Worm (Caenorhabditis elegans) whole organism, young adult: ENCODE results near the gene ugt-32.

Experiments
- B0035.1 ChIP-seq: sonication (generic microtip); optimal IDR thresholded peaks from 2 replicates; lab custom pipeline; 2016; ENCODE audit warnings: missing genetic modification characterization, mild to moderate bottlenecking, missing compliant biosample characterization, missing genotype, missing genetic modification reagents
- D2030.7 ChIP-seq: fragments of 200-800 bp; sonication (Bioruptor generic); IDR thresholded peaks from 2 replicates; pipeline ENCODE4 v1.3.6; 2022; ENCODE audit warnings: missing genetic modification reagents, missing genetic modification characterization, missing compliant biosample characterization
- F22D6.2 ChIP-seq: sonication (generic microtip); optimal IDR thresholded peaks from 2 replicates; lab custom pipeline; 2016; ENCODE audit warnings: mild to moderate bottlenecking, missing genetic modification characterization, missing compliant biosample characterization
- F49E8.2 ChIP-seq: sonication (generic microtip); optimal IDR thresholded peaks from 3 replicates; lab custom pipeline; 2017; ENCODE audit warnings: missing genetic modification characterization, mild to moderate bottlenecking, missing compliant biosample characterization, antibody characterized with exemption, moderate library complexity; ENCODE audit not compliant: insufficient read depth
- Y53F4B.3 ChIP-seq: fragments of 200-800 bp; sonication (Bioruptor generic); IDR thresholded peaks from 2 replicates; pipeline ENCODE4 v1.3.6; 2022; ENCODE audit warnings: missing genetic modification reagents, missing genetic modification characterization, missing compliant biosample characterization
- Y95B8A.8 ChIP-seq: fragments of 200-800 bp; sonication (Bioruptor generic); IDR thresholded peaks from 2 replicates; pipeline ENCODE4 v1.3.6; 2022; ENCODE audit warnings: missing genetic modification reagents, missing genetic modification characterization, missing compliant biosample characterization
- ZK185.1 ChIP-seq: sonication (generic microtip); optimal IDR thresholded peaks from 2 replicates; lab custom pipeline; 2016; ENCODE audit warnings: mild to moderate bottlenecking, missing genetic modification characterization, missing compliant biosample characterization; ENCODE audit not compliant: poor library complexity, severe bottlenecking
- akir-1 ChIP-seq: fragments of 200-800 bp; sonication (Bioruptor generic); optimal IDR thresholded peaks from 2 replicates; lab custom pipeline; 2018; ENCODE audit warnings: mild to moderate bottlenecking, missing genetic modification characterization, moderate library complexity, missing compliant biosample characterization
- aptf-2 ChIP-seq: fragments of 200-800 bp; sonication (Bioruptor generic); conservative IDR thresholded peaks from 2 replicates; pipeline ENCODE4 v1.3.6; 2022; ENCODE audit warnings: missing genetic modification reagents, missing genetic modification characterization, missing compliant biosample characterization
- aptf-3 ChIP-seq: fragments of 200-800 bp; sonication (Bioruptor generic); IDR thresholded peaks from 2 replicates; pipeline ENCODE4 v1.3.6; 2022; ENCODE audit warnings: missing genetic modification characterization, missing compliant biosample characterization
- athp-1 ChIP-seq: sonication (generic microtip); optimal IDR thresholded peaks from 2 replicates; lab custom pipeline; 2017; ENCODE audit warnings: mild to moderate bottlenecking, missing genetic modification characterization, missing compliant biosample characterization
- bed-1 ChIP-seq: fragments of 200-800 bp; sonication (Bioruptor generic); IDR thresholded peaks from 2 replicates; pipeline ENCODE4 v1.3.6; 2022; ENCODE audit warnings: missing genetic modification reagents, missing genetic modification characterization, missing compliant biosample characterization
- cebp-2 ChIP-seq: fragments of 200-800 bp; sonication (Bioruptor generic); IDR thresholded peaks from 2 replicates; pipeline ENCODE4 v1.3.6; 2022; ENCODE audit warnings: missing genetic modification characterization, missing compliant biosample characterization
- ceh-27 ChIP-seq: fragments of 200-800 bp; sonication (Bioruptor generic); optimal IDR thresholded peaks from 2 replicates; lab custom pipeline; 2018; ENCODE audit warnings: mild to moderate bottlenecking, missing genetic modification characterization, moderate library complexity, missing compliant biosample characterization
- ceh-40 ChIP-seq: fragments of 200-800 bp; sonication (Bioruptor generic); IDR thresholded peaks from 2 replicates; pipeline ENCODE4 v1.3.6; 2022; ENCODE audit warnings: missing genetic modification characterization, missing compliant biosample characterization
- dpff-1 ChIP-seq: sonication (generic microtip); optimal IDR thresholded peaks from 2 replicates; lab custom pipeline; 2017; ENCODE audit warnings: mild to moderate bottlenecking, missing genetic modification characterization, missing compliant biosample characterization
- dpl-1 ChIP-seq: fragments of 150-350 bp; optimal IDR thresholded peaks from 2 replicates; lab custom pipeline; 2014; ENCODE audit warnings: missing biosample characterization, missing genetic modification reagents, missing genetic modification characterization
- ekl-4 ChIP-seq: fragments of 200-800 bp; sonication (Bioruptor generic); IDR thresholded peaks from 2 replicates; pipeline ENCODE4 v1.3.6; 2022; ENCODE audit warnings: missing genetic modification reagents, missing genetic modification characterization, missing compliant biosample characterization
- him-1 ChIP-seq: sonication (generic microtip); optimal IDR thresholded peaks from 2 replicates; lab custom pipeline; 2016; ENCODE audit warnings: missing genotype, missing genetic modification reagents, missing genetic modification characterization, missing compliant biosample characterization
- hlh-12 ChIP-seq: sonication (generic microtip); optimal IDR thresholded peaks from 2 replicates; lab custom pipeline; 2016; ENCODE audit warnings: missing genetic modification characterization, missing compliant biosample characterization
- hmg-1.2 ChIP-seq: fragments of 200-800 bp; sonication (Bioruptor generic); IDR thresholded peaks from 2 replicates; pipeline ENCODE4 v1.3.6; 2022; ENCODE audit warnings: missing genetic modification reagents, missing genetic modification characterization, missing compliant biosample characterization
- lin-35 ChIP-seq, 3 experiments: fragments of 150-350 bp in 2 of 3; sonication (generic microtip) in 1 of 3; optimal IDR thresholded peaks; 2 replicates each; lab custom pipeline; 2014 to 2018; ENCODE audit warnings: missing biosample characterization in 3 of 3, missing genetic modification characterization in 3 of 3, missing genetic modification reagents in 3 of 3
- madf-3 ChIP-seq: fragments of 200-800 bp; sonication (Bioruptor generic); IDR thresholded peaks from 2 replicates; pipeline ENCODE4 v1.3.6; 2022; ENCODE audit warnings: missing genetic modification reagents, missing genetic modification characterization, missing compliant biosample characterization
- mes-4 ChIP-seq: sonication (generic microtip); optimal IDR thresholded peaks from 2 replicates; lab custom pipeline; 2016; ENCODE audit warnings: missing genotype, missing genetic modification characterization, missing compliant biosample characterization
- mxl-1 ChIP-seq: sonication (generic microtip); optimal IDR thresholded peaks from 2 replicates; lab custom pipeline; 2016; ENCODE audit warnings: missing genetic modification characterization, missing compliant biosample characterization
- nfya-1 ChIP-seq: sonication (generic microtip); optimal IDR thresholded peaks from 2 replicates; lab custom pipeline; 2017; ENCODE audit warnings: antibody characterized with exemption, missing compliant biosample characterization, missing genetic modification characterization, borderline replicate concordance; ENCODE audit not compliant: insufficient read depth
- nhr-27 ChIP-seq: fragments of 200-800 bp; sonication (Bioruptor generic); optimal IDR thresholded peaks from 2 replicates; lab custom pipeline; 2018; ENCODE audit warnings: mild to moderate bottlenecking, missing genetic modification characterization, moderate library complexity, missing compliant biosample characterization
- nhr-80 ChIP-seq: sonication (generic microtip); optimal IDR thresholded peaks from 2 replicates; lab custom pipeline; 2016; ENCODE audit warnings: missing genetic modification characterization, missing compliant biosample characterization
- nhr-90 ChIP-seq: sonication (generic microtip); optimal IDR thresholded peaks from 2 replicates; lab custom pipeline; 2016; ENCODE audit warnings: missing genotype, mild to moderate bottlenecking, missing genetic modification characterization, missing compliant biosample characterization
- repo-1 ChIP-seq: sonication (generic microtip); optimal IDR thresholded peaks from 2 replicates; lab custom pipeline; 2017; ENCODE audit warnings: mild to moderate bottlenecking, missing genetic modification characterization, missing compliant biosample characterization
- sdz-38 ChIP-seq: sonication (generic microtip); optimal IDR thresholded peaks from 2 replicates; lab custom pipeline; 2016; ENCODE audit warnings: missing genotype, missing genetic modification characterization, missing compliant biosample characterization
- tbp1 ChIP-seq: fragments of 200-800 bp; sonication (Bioruptor generic); optimal IDR thresholded peaks from 2 replicates; lab custom pipeline; 2018; ENCODE audit warnings: mild to moderate bottlenecking, missing genetic modification characterization, missing compliant biosample characterization
- unc-130 ChIP-seq: sonication (generic microtip); optimal IDR thresholded peaks from 2 replicates; lab custom pipeline; 2016; ENCODE audit warnings: missing genetic modification reagents, missing genetic modification characterization, missing compliant biosample characterization
- xnd-1 ChIP-seq: sonication (generic microtip); optimal IDR thresholded peaks from 2 replicates; lab custom pipeline; 2016; ENCODE audit warnings: missing genotype, missing genetic modification reagents, missing genetic modification characterization, missing compliant biosample characterization
- ztf-22 ChIP-seq: fragments of 200-800 bp; sonication (Bioruptor generic); optimal IDR thresholded peaks from 2 replicates; lab custom pipeline; 2018; ENCODE audit warnings: mild to moderate bottlenecking, missing genetic modification characterization, moderate library complexity, missing compliant biosample characterization
- ztf-25 ChIP-seq: fragments of 200-800 bp; sonication (Bioruptor generic); IDR thresholded peaks from 2 replicates; pipeline ENCODE4 v1.3.6; 2022; ENCODE audit warnings: missing genetic modification reagents, missing genetic modification characterization, missing compliant biosample characterization
- ztf-26 ChIP-seq: sonication (generic microtip); optimal IDR thresholded peaks from 2 replicates; lab custom pipeline; 2017; ENCODE audit warnings: missing genetic modification characterization, missing compliant biosample characterization
- ztf-6 ChIP-seq: fragments of 200-800 bp; sonication (Bioruptor generic); IDR thresholded peaks from 2 replicates; pipeline ENCODE4 v1.3.6; 2022; ENCODE audit warnings: missing genetic modification reagents, missing genetic modification characterization, missing compliant biosample characterization

Gene ugt-32

DNA sequence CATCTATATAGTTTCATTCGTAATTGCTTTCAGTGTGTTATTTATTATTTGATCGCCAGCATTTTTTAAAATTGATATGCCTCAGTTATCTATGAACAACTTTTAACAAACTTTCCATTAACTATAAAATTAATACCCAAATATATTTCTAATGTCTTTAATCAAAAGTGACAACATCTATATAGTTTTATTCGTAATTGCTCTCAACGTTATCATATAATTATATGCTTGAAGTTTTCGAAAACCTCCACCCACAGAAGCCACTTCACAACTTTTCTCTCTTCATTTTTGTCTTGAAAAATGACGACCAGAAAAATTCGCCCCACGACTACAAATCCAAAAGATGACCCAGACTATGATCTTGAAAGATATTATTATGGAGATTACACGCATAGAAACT, 35.5 kb downstream of the ugt-32 start, which contains the start of gene srw-6:
Gene srw-6 (plus strand): TSS at position 301 of the 400 bp plus-strand sequence.
- no peak for TF ChIP-seq mxl-1 (tag; lab: Kevin White, UChicago)
- no peak for TF ChIP-seq xnd-1 (tag; lab: Kevin White, UChicago)
- TF ChIP-seq ztf-6 (GFP tag; lab: Robert Waterston, UW): no peak
- TF ChIP-seq tbp1 (GFP tag; lab: Kevin White, UChicago): no peak
- no peak for TF ChIP-seq cebp-2 (GFP tag; lab: Robert Waterston, UW)
- no peak for TF ChIP-seq nhr-27 (tag; lab: Kevin White, UChicago)
- no peak for TF ChIP-seq D2030.7 (GFP tag; lab: Robert Waterston, UW)
- TF ChIP-seq ceh-40: no peak
- no peak for TF ChIP-seq nhr-80 (tag; lab: Kevin White, UChicago)
- no peak for TF ChIP-seq repo-1
- TF ChIP-seq lin-35 (GFP tag; optimal IDR thresholded peaks at IDR 0.05; lab: Kevin White, UChicago): no peak
- no peak for TF ChIP-seq aptf-3 (GFP tag; lab: Robert Waterston, UW)
- no peak for TF ChIP-seq unc-130 (GFP tag; lab: Kevin White, UChicago)
- no peak for TF ChIP-seq ekl-4 (GFP tag; lab: Robert Waterston, UW)
- TF ChIP-seq, all 124 proteins: peak for 0

DNA sequence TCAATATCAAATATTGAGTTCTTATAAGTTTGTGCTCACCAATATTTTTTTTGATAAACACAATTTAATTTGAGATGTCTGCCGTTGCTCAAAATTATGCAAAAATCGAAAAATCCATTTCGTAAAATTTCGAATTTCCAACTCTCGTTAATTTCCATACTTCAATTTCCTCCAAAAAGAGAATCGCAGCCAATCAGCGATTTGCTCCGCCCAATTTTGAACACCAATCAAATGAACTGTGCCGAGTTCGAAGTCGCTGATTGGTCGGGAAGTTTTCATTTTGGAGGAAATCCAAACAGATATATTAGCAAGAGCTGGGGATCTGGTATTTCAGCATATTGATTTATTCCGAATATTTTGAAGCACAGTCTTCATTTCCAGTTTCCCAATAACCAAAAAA, 36.0 kb downstream of the ugt-32 start:
- TF ChIP-seq ztf-22 (no peak), sdz-38 (no peak), B0035.1 (tag; lab: Kevin White, UChicago) (no peak), nhr-90 (tag; lab: Kevin White, UChicago) (no peak), ekl-4 (GFP tag; lab: Robert Waterston, UW) (no peak), ztf-25 (GFP tag; lab: Robert Waterston, UW) (no peak), mes-4 (no peak), nhr-80 (tag; lab: Kevin White, UChicago) (no peak), hmg-1.2 (GFP tag; lab: Robert Waterston, UW) (no peak), madf-3 (GFP tag; lab: Robert Waterston, UW) (no peak), athp-1 (tag; lab: Kevin White, UChicago) (no peak), F49E8.2 (tag; lab: Kevin White, UChicago) (no peak), F22D6.2 (tag; lab: Kevin White, UChicago) (no peak), ceh-27 (no peak), ZK185.1 (tag; lab: Kevin White, UChicago) (no peak)

DNA sequence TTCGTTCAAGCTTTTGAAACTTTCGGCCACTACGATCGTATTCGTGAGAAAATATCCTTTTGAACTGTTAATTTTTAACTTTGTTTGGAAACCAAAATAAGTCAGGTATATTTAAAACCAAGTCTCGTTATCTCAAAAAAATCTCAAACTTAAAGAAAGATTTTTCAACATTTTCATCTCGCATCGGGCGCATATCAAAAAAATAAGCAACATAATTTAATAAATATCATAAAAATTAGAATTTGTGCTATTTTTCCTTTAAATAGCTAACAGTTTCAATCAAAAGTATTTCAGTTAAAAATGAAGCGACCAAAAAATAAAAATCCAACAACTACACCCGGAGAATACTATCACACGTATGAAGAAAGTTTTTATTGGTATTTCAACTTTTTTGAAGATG, 37.8 kb downstream of the ugt-32 start, which contains the start of gene srw-7:
Gene srw-7 (plus strand): TSS at position 301 of the 400 bp plus-strand sequence.
- TF ChIP-seq cebp-2 (GFP tag; lab: Robert Waterston, UW) (no peak), aptf-2 (GFP tag; lab: Robert Waterston, UW) (no peak), bed-1 (GFP tag; lab: Robert Waterston, UW) (no peak), Y95B8A.8 (GFP tag; lab: Robert Waterston, UW) (no peak), dpl-1 (GFP tag; lab: Kevin White, UChicago) (no peak), nfya-1 (tag; lab: Kevin White, UChicago) (no peak), dpff-1 (tag; lab: Kevin White, UChicago) (no peak), akir-1 (GFP tag; lab: Kevin White, UChicago) (no peak), ztf-26 (no peak), Y53F4B.3 (GFP tag; lab: Robert Waterston, UW) (no peak), him-1 (no peak), hlh-12 (tag; lab: Kevin White, UChicago) (no peak)
